Fruit fly (Drosophila melanogaster) whole organism, embryonic: Measurements from ENCODE around the gene TBC1D16.

ENCODE experiments used
- Asciz ChIP-seq: fragments of 200-800 bp; sonication (Bioruptor generic); optimal IDR thresholded peaks from 2 replicates; lab custom pipeline; 2017; ENCODE audit warnings: missing biosample characterization, mild to moderate bottlenecking, missing genetic modification characterization, missing genetic modification reagents
- CG10209 ChIP-seq: fragments of 200-800 bp; sonication (Bioruptor generic); optimal IDR thresholded peaks from 3 replicates; lab custom pipeline; 2017; ENCODE audit warnings: missing biosample characterization, mild to moderate bottlenecking, missing genetic modification characterization, missing genetic modification reagents
- CG10543 ChIP-seq: fragments of 200-800 bp; sonication (Bioruptor generic); optimal IDR thresholded peaks from 3 replicates; lab custom pipeline; 2017; ENCODE audit warnings: missing biosample characterization, mild to moderate bottlenecking, missing genetic modification characterization, moderate library complexity
- CG10979 ChIP-seq: fragments of 200-800 bp; sonication (Bioruptor generic); optimal IDR thresholded peaks from 2 replicates; lab custom pipeline; 2018; ENCODE audit warnings: missing biosample characterization, mild to moderate bottlenecking, missing genetic modification characterization, moderate library complexity
- CG11560 ChIP-seq: fragments of 200-800 bp; sonication (Bioruptor generic); IDR thresholded peaks from 3 replicates; pipeline ENCODE4 v1.3.6; 2022; ENCODE audit warnings: missing biosample characterization, missing genetic modification characterization
- CG11695 ChIP-seq: fragments of 200-800 bp; sonication (Bioruptor generic); IDR thresholded peaks from 3 replicates; pipeline ENCODE4 v1.3.6; 2022; ENCODE audit warnings: missing biosample characterization, missing genetic modification characterization
- CG12942 ChIP-seq: fragments of 200-800 bp; sonication (Bioruptor generic); optimal IDR thresholded peaks from 3 replicates; lab custom pipeline; 2016; ENCODE audit warnings: missing biosample characterization, missing genetic modification characterization
- CG13287 ChIP-seq: fragments of 200-800 bp; sonication (Bioruptor generic); IDR thresholded peaks from 2 replicates; pipeline ENCODE4 v1.3.6; 2022; ENCODE audit warnings: missing biosample characterization, missing genetic modification characterization; ENCODE audit not compliant: partially characterized antibody
- CG14965 ChIP-seq: fragments of 200-800 bp; sonication (Bioruptor generic); optimal IDR thresholded peaks from 2 replicates; lab custom pipeline; 2016; ENCODE audit warnings: missing biosample characterization, missing genetic modification characterization, borderline replicate concordance
- CG17829 ChIP-seq: fragments of 200-800 bp; optimal IDR thresholded peaks from 2 replicates; lab custom pipeline; 2019; ENCODE audit warnings: missing biosample characterization, mild to moderate bottlenecking, missing genetic modification characterization, moderate library complexity
- CG42726 ChIP-seq: fragments of 200-800 bp; sonication (Bioruptor generic); IDR thresholded peaks from 2 replicates; pipeline ENCODE4 v1.3.6; 2022; ENCODE audit warnings: missing biosample characterization, missing genetic modification characterization; ENCODE audit not compliant: partially characterized antibody
- CG4328 ChIP-seq: fragments of 200-800 bp; sonication (Bioruptor generic); optimal IDR thresholded peaks from 3 replicates; lab custom pipeline; 2017; ENCODE audit warnings: missing biosample characterization, missing genetic modification reagents, missing genetic modification characterization
- CG4854 ChIP-seq: fragments of 200-800 bp; sonication (Bioruptor generic); optimal IDR thresholded peaks from 2 replicates; lab custom pipeline; 2016; ENCODE audit warnings: missing biosample characterization, missing genetic modification characterization, inconsistent platforms
- CG7271 ChIP-seq: fragments of 200-800 bp; sonication (Bioruptor generic); optimal IDR thresholded peaks from 2 replicates; lab custom pipeline; 2018; ENCODE audit warnings: missing biosample characterization, mild to moderate bottlenecking, missing genetic modification characterization, moderate library complexity
- CG8924 ChIP-seq: fragments of 200-800 bp; optimal IDR thresholded peaks from 3 replicates; lab custom pipeline; 2019; ENCODE audit warnings: missing biosample characterization, mild to moderate bottlenecking, missing genetic modification characterization, moderate library complexity
- CHES-1-like ChIP-seq: fragments of 200-800 bp; sonication (Bioruptor generic); optimal IDR thresholded peaks from 2 replicates; lab custom pipeline; 2016; ENCODE audit warnings: missing biosample characterization, missing genetic modification characterization
- CTCF ChIP-seq: fragments of 200-800 bp; sonication (Bioruptor generic); optimal IDR thresholded peaks from 2 replicates; lab custom pipeline; 2017; ENCODE audit warnings: missing biosample characterization, mild to moderate bottlenecking, missing genetic modification characterization, moderate library complexity
- E2f1 ChIP-seq: fragments of 200-800 bp; sonication (Bioruptor generic); IDR thresholded peaks from 2 replicates; pipeline ENCODE4 v1.3.6; 2022; ENCODE audit warnings: missing biosample characterization, missing genetic modification characterization
- Fer2 ChIP-seq: fragments of 200-800 bp; sonication (Bioruptor generic); optimal IDR thresholded peaks from 2 replicates; lab custom pipeline; 2018; ENCODE audit warnings: missing biosample characterization, mild to moderate bottlenecking, missing genetic modification characterization, moderate library complexity
- HmgD ChIP-seq: fragments of 200-800 bp; sonication (Bioruptor generic); optimal IDR thresholded peaks from 3 replicates; lab custom pipeline; 2016; ENCODE audit warnings: missing biosample characterization, missing genetic modification characterization
- Jarid2 ChIP-seq: fragments of 200-800 bp; sonication (Bioruptor generic); optimal IDR thresholded peaks from 3 replicates; lab custom pipeline; 2017; ENCODE audit warnings: mild to moderate bottlenecking, missing biosample characterization, missing genetic modification reagents, missing genetic modification characterization
- Lhr ChIP-seq: fragments of 200-800 bp; sonication (Bioruptor generic); optimal IDR thresholded peaks from 3 replicates; lab custom pipeline; 2017; ENCODE audit warnings: mild to moderate bottlenecking, missing biosample characterization, missing genetic modification reagents, missing genetic modification characterization
- Lpt ChIP-seq: fragments of >200 bp; optimal IDR thresholded peaks from 2 replicates; lab custom pipeline; 2018; ENCODE audit warnings: missing biosample characterization, missing genetic modification characterization
- NC2β ChIP-seq: fragments of 200-800 bp; sonication (Bioruptor generic); optimal IDR thresholded peaks from 2 replicates; lab custom pipeline; 2016; ENCODE audit warnings: missing biosample characterization, missing genetic modification characterization
- PHDP ChIP-seq: fragments of 200-800 bp; sonication (Bioruptor generic); optimal IDR thresholded peaks from 3 replicates; lab custom pipeline; 2018; ENCODE audit warnings: missing biosample characterization, mild to moderate bottlenecking, missing genetic modification characterization, moderate library complexity
- Rfx ChIP-seq: fragments of 200-800 bp; sonication (Bioruptor generic); IDR thresholded peaks from 2 replicates; pipeline ENCODE4 v1.3.6; 2022; ENCODE audit warnings: missing biosample characterization, missing genetic modification characterization
- Spps ChIP-seq: fragments of 200-800 bp; sonication (Bioruptor generic); optimal IDR thresholded peaks from 2 replicates; lab custom pipeline; 2018; ENCODE audit warnings: missing biosample characterization, mild to moderate bottlenecking, missing genetic modification characterization
- Sry-δ ChIP-seq: fragments of 200-800 bp; sonication (Bioruptor generic); optimal IDR thresholded peaks from 2 replicates; lab custom pipeline; 2016; ENCODE audit warnings: missing biosample characterization, missing genetic modification characterization
- ara ChIP-seq: fragments of 200-800 bp; sonication (Bioruptor generic); IDR thresholded peaks from 2 replicates; pipeline ENCODE4 v1.3.6; 2022; ENCODE audit warnings: missing biosample characterization, missing genetic modification characterization
- ase ChIP-seq: fragments of 200-800 bp; sonication (Bioruptor generic); IDR thresholded peaks from 3 replicates; pipeline ENCODE4 v1.3.6; 2022; ENCODE audit warnings: missing biosample characterization, missing genetic modification characterization
- cg ChIP-seq: fragments of 200-800 bp; sonication (Bioruptor generic); optimal IDR thresholded peaks from 3 replicates; lab custom pipeline; 2019; ENCODE audit warnings: missing biosample characterization, mild to moderate bottlenecking, missing genetic modification characterization, moderate library complexity
- crol ChIP-seq: fragments of 200-800 bp; sonication (Bioruptor generic); IDR thresholded peaks from 2 replicates; pipeline ENCODE4 v1.3.6; 2022; ENCODE audit warnings: missing biosample characterization, missing genetic modification characterization
- cwo ChIP-seq: fragments of 200-800 bp; sonication (Bioruptor generic); optimal IDR thresholded peaks from 3 replicates; lab custom pipeline; 2017; ENCODE audit warnings: missing biosample characterization, missing genetic modification characterization, mild to moderate bottlenecking, moderate library complexity, missing genetic modification reagents
- dpn ChIP-seq, 2 experiments: fragments of 200-800 bp; sonication (Bioruptor generic); optimal IDR thresholded peaks; 3 replicates each; lab custom pipeline; 2016; ENCODE audit warnings: missing biosample characterization in 2 of 2, missing genetic modification characterization in 2 of 2
- exex ChIP-seq: fragments of 200-800 bp; sonication (Bioruptor generic); optimal IDR thresholded peaks from 4 replicates; lab custom pipeline; 2018; ENCODE audit warnings: missing biosample characterization, mild to moderate bottlenecking, missing genetic modification characterization, moderate library complexity
- hb ChIP-seq: fragments of 200-800 bp; sonication (Bioruptor generic); IDR thresholded peaks from 3 replicates; pipeline ENCODE4 v1.3.6; 2022; ENCODE audit warnings: missing biosample characterization, missing genetic modification characterization; ENCODE audit not compliant: partially characterized antibody
- nau ChIP-seq: fragments of 200-800 bp; sonication (Bioruptor generic); optimal IDR thresholded peaks from 3 replicates; lab custom pipeline; 2017; ENCODE audit warnings: missing biosample characterization, mild to moderate bottlenecking, missing genetic modification characterization, missing genetic modification reagents
- nerfin-1 ChIP-seq: fragments of 200-800 bp; sonication (Bioruptor generic); optimal IDR thresholded peaks from 3 replicates; lab custom pipeline; 2019; ENCODE audit warnings: missing biosample characterization, mild to moderate bottlenecking, missing genetic modification characterization, moderate library complexity
- psq ChIP-seq: fragments of 200-800 bp; sonication (Bioruptor generic); optimal IDR thresholded peaks from 2 replicates; lab custom pipeline; 2017; ENCODE audit warnings: missing biosample characterization, missing genetic modification characterization
- pzg ChIP-seq: fragments of 200-800 bp; sonication (Bioruptor generic); optimal IDR thresholded peaks from 3 replicates; lab custom pipeline; 2018; ENCODE audit warnings: missing biosample characterization, mild to moderate bottlenecking, missing genetic modification characterization, moderate library complexity
- sim ChIP-seq: fragments of 200-800 bp; sonication (Bioruptor generic); IDR thresholded peaks from 2 replicates; pipeline ENCODE4 v1.3.6; 2022; ENCODE audit warnings: missing biosample characterization, missing genetic modification characterization
- ssp ChIP-seq: fragments of 200-800 bp; sonication (Bioruptor generic); IDR thresholded peaks from 2 replicates; pipeline ENCODE4 v1.3.6; 2022; ENCODE audit warnings: missing biosample characterization, missing genetic modification characterization
- tll ChIP-seq, 2 experiments: fragments of 200-800 bp in 1 of 2; fragments of >200 bp in 1 of 2; sonication (Bioruptor generic) in 1 of 2; optimal IDR thresholded peaks; 2 replicates each; lab custom pipeline; 2017 to 2019; ENCODE audit warnings: missing biosample characterization in 2 of 2, missing genetic modification characterization in 2 of 2, mild to moderate bottlenecking in 1 of 2, moderate library complexity in 1 of 2
- trh ChIP-seq: fragments of 200-800 bp; sonication (Bioruptor generic); optimal IDR thresholded peaks from 2 replicates; lab custom pipeline; 2016; ENCODE audit warnings: missing biosample characterization, missing genetic modification characterization
- twi ChIP-seq: fragments of 200-800 bp; optimal IDR thresholded peaks from 2 replicates; lab custom pipeline; 2019; ENCODE audit warnings: missing biosample characterization, mild to moderate bottlenecking, missing genetic modification characterization, moderate library complexity
- z ChIP-seq: fragments of 200-800 bp; sonication (Bioruptor generic); IDR thresholded peaks from 3 replicates; pipeline ENCODE4 v1.3.6; 2022; ENCODE audit warnings: missing biosample characterization, missing genetic modification characterization
- zfh1 ChIP-seq: fragments of 200-800 bp; sonication (Bioruptor generic); IDR thresholded peaks from 3 replicates; pipeline ENCODE4 v1.3.6; 2022; ENCODE audit warnings: missing biosample characterization, missing genetic modification characterization

The TBC1D16 gene

DNA sequence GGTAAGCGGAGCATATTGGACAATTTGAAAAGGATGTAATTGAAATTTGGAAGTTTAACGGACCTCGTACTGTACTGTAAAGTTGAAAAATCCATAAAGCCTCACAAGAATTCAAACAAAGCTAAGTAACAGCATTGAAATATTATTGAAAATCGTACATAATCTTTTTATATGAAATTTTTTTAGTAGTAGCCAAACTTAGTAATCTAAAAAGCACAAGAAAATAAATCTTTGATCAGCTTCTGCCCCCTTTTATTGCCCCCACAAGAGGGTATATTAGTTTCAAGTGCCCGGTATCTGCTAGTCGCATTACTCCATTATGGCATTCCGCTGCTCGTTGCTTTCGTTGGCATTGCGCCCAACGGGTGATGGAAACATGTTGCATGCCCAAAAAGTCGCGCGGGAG is 31.4 kb upstream of the TBC1D16 start (continued):
- TF ChIP-seq Lhr: peak; percentile 16
- TF ChIP-seq CG12942: no peak
- peak; percentile 31; the same call in 1 of the 2 replicates for TF ChIP-seq sim (GFP tag; lab: Robert Waterston, UW)
- peak; percentile 17 for TF ChIP-seq twi (tag; lab: Kevin White, UChicago)
- peak; percentile 63 for TF ChIP-seq Asciz (GFP tag; lab: Kevin White, UChicago)
- TF ChIP-seq NC2β (GFP tag; lab: Kevin White, UChicago): peak; percentile 6
- peak; percentile 14 for TF ChIP-seq CG4854
- no peak for TF ChIP-seq crol (GFP tag; lab: Robert Waterston, UW)
- TF ChIP-seq ssp (GFP tag; lab: Robert Waterston, UW): peak; percentile 64; the same call in 1 of the 2 replicates
- TF ChIP-seq dpn (GFP tag; optimal IDR thresholded peaks at IDR 0.05; lab: Kevin White, UChicago): peak; percentile 52 to 56
- TF ChIP-seq nerfin-1 (tag; lab: Kevin White, UChicago): peak; percentile 50
- no peak for TF ChIP-seq Lpt (GFP tag; lab: Kevin White, UChicago)

DNA sequence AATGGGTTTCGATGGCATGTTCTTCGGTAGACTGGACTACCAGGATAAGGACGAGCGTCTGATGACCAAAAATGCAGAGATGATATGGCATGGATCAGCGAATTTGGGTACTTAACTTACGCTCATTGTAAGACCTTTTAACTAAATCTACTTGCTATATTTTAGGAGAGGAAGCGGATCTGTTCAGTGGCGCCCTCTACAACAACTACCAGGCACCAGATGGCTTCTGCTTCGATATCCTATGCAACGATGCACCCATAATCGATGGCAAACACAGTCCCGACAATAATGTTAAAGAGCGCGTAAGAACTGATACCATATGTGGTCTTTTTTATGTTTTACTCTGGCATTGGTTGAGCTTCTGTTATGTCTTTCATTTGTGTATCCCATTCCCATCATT is 23.5 kb upstream of the TBC1D16 start:
- TF ChIP-seq CHES-1-like (GFP tag; lab: Kevin White, UChicago) (no peak), CG14965 (GFP tag; lab: Kevin White, UChicago) (peak; percentile 88), Rfx (GFP tag; lab: Robert Waterston, UW) (no peak), psq (GFP tag; lab: Kevin White, UChicago) (no peak), HmgD (GFP tag; lab: Kevin White, UChicago) (no peak), CG10209 (GFP tag; lab: Kevin White, UChicago) (no peak), Fer2 (tag; lab: Kevin White, UChicago) (no peak), CTCF (GFP tag; lab: Kevin White, UChicago) (peak; percentile 80), zfh1 (GFP tag; lab: Robert Waterston, UW) (no peak), E2f1 (GFP tag; lab: Robert Waterston, UW) (no peak), CG17829 (tag; lab: Kevin White, UChicago) (no peak), CG10979 (tag; lab: Kevin White, UChicago) (peak; percentile 56)

DNA sequence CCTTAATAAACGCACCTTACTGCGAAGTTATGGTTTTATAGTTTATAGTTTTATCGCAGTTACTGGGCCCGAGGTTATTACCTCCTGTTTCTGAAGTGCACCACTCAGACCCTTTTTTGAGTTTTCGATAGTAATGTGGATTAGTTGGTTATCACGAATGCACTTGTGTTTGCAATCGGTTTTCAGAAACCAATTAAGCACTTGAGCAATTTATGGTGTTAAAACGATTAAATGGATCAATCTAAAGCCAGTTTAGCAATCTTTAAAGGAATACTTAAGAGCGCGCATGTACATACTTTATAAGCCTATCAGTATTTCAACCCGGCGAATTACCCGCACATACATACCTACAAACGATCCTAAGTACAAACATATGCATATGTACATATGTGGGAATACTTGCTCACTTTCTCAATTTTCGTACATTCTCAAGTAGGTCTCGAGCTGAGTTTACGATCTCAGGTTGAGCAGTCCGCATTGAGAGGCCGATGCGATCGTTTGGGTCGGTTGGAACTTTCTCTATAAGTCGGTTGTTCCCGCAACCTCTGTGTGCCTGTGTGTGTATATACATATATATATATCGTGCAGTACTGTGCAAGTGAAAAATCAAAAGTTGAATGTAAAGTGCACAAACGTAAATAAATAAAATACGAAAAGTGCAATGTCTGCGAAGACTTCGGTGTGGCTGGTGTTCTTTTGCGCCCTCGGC is 21.9 kb upstream of the TBC1D16 start, which contains the start of the genes LManI and LManII:
Gene LManI (minus strand): TSS at position 51 of the 709 bp plus-strand sequence.
Gene LManII (plus strand): TSS at position 468 of the 709 bp plus-strand sequence.
- TF ChIP-seq CG11560 (tag; lab: Robert Waterston, UW) (no peak), ase (GFP tag; lab: Robert Waterston, UW) (no peak), hb (GFP tag; lab: Robert Waterston, UW) (no peak), ara (GFP tag; lab: Robert Waterston, UW) (no peak), Jarid2 (GFP tag; lab: Kevin White, UChicago) (peak; percentile 74), CG8924 (tag; lab: Kevin White, UChicago) (no peak), trh (GFP tag; lab: Kevin White, UChicago) (no peak), CG11695 (GFP tag; lab: Robert Waterston, UW) (no peak), CG42726 (GFP tag; lab: Robert Waterston, UW) (no peak), tll (GFP tag; optimal IDR thresholded peaks at IDR 0.05; lab: Kevin White, UChicago) (no peak), cwo (GFP tag; lab: Kevin White, UChicago) (no peak), cg (GFP tag; lab: Kevin White, UChicago) (peak; percentile 55), CG7271 (no peak), nau (GFP tag; lab: Kevin White, UChicago) (no peak), pzg (GFP tag; lab: Kevin White, UChicago) (no peak), z (GFP tag; lab: Robert Waterston, UW) (0 out of 3 replicates have a peak, but pooled peaks have one; percentile 54), PHDP (no peak), Spps (no peak), CG4328 (GFP tag; lab: Kevin White, UChicago) (no peak), CG10543 (GFP tag; lab: Kevin White, UChicago) (no peak), exex (tag; lab: Kevin White, UChicago) (peak; percentile 68), Sry-δ (GFP tag; lab: Kevin White, UChicago) (no peak), CG13287 (GFP tag; lab: Robert Waterston, UW) (no peak), HmgD (GFP tag; lab: Kevin White, UChicago) (no peak)
